Worm (Caenorhabditis elegans): ENCODE measurements around the gene T08H10.3.

Gene T08H10.3

DNA sequence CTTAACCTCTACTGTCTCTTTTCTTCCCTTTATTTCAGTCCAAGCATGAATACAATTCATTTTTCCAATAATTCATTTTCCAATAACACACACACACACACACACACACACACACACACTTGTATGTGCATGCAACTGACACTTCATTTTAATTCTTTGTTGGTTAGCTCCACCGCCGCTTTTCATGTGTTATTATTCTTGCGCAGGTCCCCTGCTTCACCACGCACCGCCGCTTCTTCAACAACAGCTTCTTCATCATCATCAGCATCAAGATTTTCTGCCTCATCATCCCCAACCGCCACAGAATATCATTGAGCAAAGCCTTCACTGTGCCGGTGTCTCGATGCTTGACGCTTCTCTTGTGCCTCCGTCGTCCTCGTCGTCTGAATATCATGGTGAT, 33.3 kb downstream of the T08H10.3 start:
- TF ChIP-seq dmd-6 (GFP tag; IDR thresholded peaks at IDR 0.05) (no peak), arid-1 (GFP tag; conservative IDR thresholded peaks at IDR 0.05) (no peak), unc-62 (GFP tag; optimal IDR thresholded peaks at IDR 0.05 in 1 of 2) (peak in 1 of 2 experiments; percentile 94), unc-62 (tag; optimal IDR thresholded peaks at IDR 0.05) (no peak)

ce11 chrV:4505000-4505399, 33.8 kb downstream of the T08H10.3 start:
- TF ChIP-seq hlh-11 (tag; optimal IDR thresholded peaks at IDR 0.05) (no peak), unc-39 (tag; optimal IDR thresholded peaks at IDR 0.05) (no peak), unc-62 (GFP tag; optimal IDR thresholded peaks at IDR 0.05 in 1 of 2) (peak in 1 of 2 experiments; percentile 99), unc-62 (tag; optimal IDR thresholded peaks at IDR 0.05) (no peak), tra-1 (GFP tag; IDR thresholded peaks at IDR 0.05) (no peak)

ce11 chrV:4505408-4506270, 34.5 kb downstream of the T08H10.3 start:
- TF ChIP-seq spr-3 (GFP tag; optimal IDR thresholded peaks at IDR 0.05) (no peak), mep-1 (tag; optimal IDR thresholded peaks at IDR 0.05) (no peak), nhr-48 (tag; optimal IDR thresholded peaks at IDR 0.05) (no peak), lim-7 (GFP tag; IDR thresholded peaks at IDR 0.05) (no peak), unc-62 (GFP tag; optimal IDR thresholded peaks at IDR 0.05 in 1 of 2) (peak in 1 of 2 experiments; percentile 67), unc-62 (tag; optimal IDR thresholded peaks at IDR 0.05) (no peak), mdl-1 (tag; optimal IDR thresholded peaks at IDR 0.05) (no peak), daf-12 (tag; optimal IDR thresholded peaks at IDR 0.05) (no peak)

DNA sequence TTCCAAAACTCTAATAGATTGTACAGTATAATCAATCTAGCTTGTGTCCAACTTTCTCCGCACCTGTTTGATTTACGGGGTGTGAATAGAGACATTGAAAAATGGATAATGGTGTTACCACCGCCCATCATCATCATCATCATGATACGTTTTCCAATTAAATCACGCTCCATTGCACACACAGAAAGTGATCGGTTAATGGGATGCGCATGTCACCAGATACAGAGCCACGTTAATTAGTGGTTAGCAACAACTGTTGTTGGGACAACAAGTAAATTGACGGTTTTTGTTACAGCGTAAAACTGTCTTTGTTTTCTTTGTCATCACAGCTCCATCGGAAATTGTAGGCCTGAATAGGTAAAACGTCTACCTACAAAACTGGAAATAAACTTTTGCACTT, 35.5 kb downstream of the T08H10.3 start:
- TF ChIP-seq madf-5 (GFP tag; IDR thresholded peaks at IDR 0.05) (no peak), aha-1 (tag) (peak; percentile 78), unc-62 (GFP tag; optimal IDR thresholded peaks at IDR 0.05 in 1 of 2) (peak in 1 of 2 experiments; percentile 64), unc-62 (tag; optimal IDR thresholded peaks at IDR 0.05) (no peak)

DNA sequence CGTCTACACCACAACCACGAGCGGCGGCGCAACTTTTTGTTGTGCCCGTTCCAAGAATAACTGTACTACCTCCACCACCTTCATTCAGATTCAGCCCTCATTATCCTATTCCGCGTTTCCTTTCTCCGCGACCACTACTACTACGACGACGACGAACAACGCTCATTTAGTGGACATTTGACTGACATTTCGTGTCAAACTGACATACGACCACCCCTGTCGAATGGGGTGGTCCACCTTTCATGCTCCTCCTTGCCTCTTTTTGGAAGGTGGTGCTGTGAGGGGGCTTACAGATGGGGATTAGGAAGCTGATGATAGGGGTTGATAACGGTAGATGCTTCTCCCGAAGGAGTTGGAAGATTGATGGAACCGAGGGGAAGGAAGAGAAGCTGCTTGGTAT, 36.0 kb downstream of the T08H10.3 start:
- TF ChIP-seq set-16 (GFP tag; IDR thresholded peaks at IDR 0.05) (no peak), unc-62 (GFP tag; optimal IDR thresholded peaks at IDR 0.05 in 1 of 2) (peak in 1 of 2 experiments; percentile 100), unc-62 (tag; optimal IDR thresholded peaks at IDR 0.05) (no peak)

DNA sequence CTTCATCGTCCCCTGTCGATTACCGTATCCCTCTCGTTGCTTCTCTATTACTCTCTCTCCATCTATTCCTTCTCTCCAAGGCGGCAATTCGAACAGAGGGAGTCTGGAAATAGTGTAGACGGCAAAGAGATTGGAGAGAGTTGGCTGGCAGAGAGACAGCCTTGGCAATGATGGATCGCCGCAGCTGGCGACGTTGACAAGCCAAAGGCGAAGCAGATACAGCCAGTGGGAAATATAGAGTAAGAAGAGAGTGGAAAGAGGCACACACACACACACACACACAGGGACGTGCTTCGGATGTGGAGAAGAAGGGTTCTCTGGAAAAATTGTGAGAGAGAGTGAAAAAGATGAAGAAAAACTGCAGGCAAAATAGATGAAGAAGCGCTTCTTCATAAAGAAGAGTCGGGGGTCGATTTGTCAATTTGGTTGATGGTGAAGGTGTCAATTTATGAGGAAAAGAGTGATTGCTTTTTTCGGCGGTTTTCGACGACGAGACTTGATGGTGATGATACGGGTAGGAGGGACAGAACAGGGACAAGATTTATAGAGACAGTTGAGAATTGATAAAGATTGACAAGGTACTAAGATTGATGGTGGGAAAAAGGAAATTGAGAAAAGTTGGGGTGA, 36.8 kb downstream of the T08H10.3 start:
- peak; percentile 89 for TF ChIP-seq lin-39 (tag; optimal IDR thresholded peaks at IDR 0.05)
- TF ChIP-seq Y75B8A.6 (GFP tag; IDR thresholded peaks at IDR 0.05) = no peak
- TF ChIP-seq vab-7 (GFP tag; IDR thresholded peaks at IDR 0.05) = peak; percentile 40; the same call in 1 of the 2 replicates
- TF ChIP-seq ZK337.2 (GFP tag; IDR thresholded peaks at IDR 0.05) = no peak
- TF ChIP-seq set-16 (GFP tag; IDR thresholded peaks at IDR 0.05) = peak; percentile 35
- peak; percentile 86 for TF ChIP-seq hlh-11 (tag; optimal IDR thresholded peaks at IDR 0.05)
- TF ChIP-seq dve-1 (tag; optimal IDR thresholded peaks at IDR 0.05; ENCODE audit: insufficient read depth) = peak; percentile 14
- TF ChIP-seq hif-1 (tag; optimal IDR thresholded peaks at IDR 0.05) = peak in 1 of 2 experiments; percentile 71
- no peak for TF ChIP-seq ctbp-1 (GFP tag; IDR thresholded peaks at IDR 0.05)
- no peak for TF ChIP-seq lin-1 (GFP tag; IDR thresholded peaks at IDR 0.05)
- TF ChIP-seq daf-16 (GFP tag; optimal IDR thresholded peaks at IDR 0.05) = peak in 1 of 2 experiments; percentile 65
- no peak for TF ChIP-seq daf-16 (tag; optimal IDR thresholded peaks at IDR 0.05)
- peak in 1 of 2 experiments; percentile 100 for TF ChIP-seq unc-62 (GFP tag; optimal IDR thresholded peaks at IDR 0.05 in 1 of 2)
- peak; percentile 100 for TF ChIP-seq unc-62 (tag; optimal IDR thresholded peaks at IDR 0.05)
- no peak for TF ChIP-seq ceh-82 (tag; optimal IDR thresholded peaks at IDR 0.05)
- peak; percentile 4 for TF ChIP-seq nhr-6 (tag; optimal IDR thresholded peaks at IDR 0.05)
- no peak for TF ChIP-seq daf-19 (GFP tag; conservative IDR thresholded peaks at IDR 0.05)
- TF ChIP-seq F26F4.8 (GFP tag; conservative IDR thresholded peaks at IDR 0.05) = 0 out of 2 replicates have a peak, but pooled peaks have one; percentile 3
- TF ChIP-seq dpl-1 (GFP tag; optimal IDR thresholded peaks at IDR 0.05) = no peak
- TF ChIP-seq nhr-42 (GFP tag; IDR thresholded peaks at IDR 0.05) = no peak
- peak; percentile 5 for TF ChIP-seq nhr-48 (tag; optimal IDR thresholded peaks at IDR 0.05)
- TF ChIP-seq fkh-10 (GFP tag; optimal IDR thresholded peaks at IDR 0.05) = peak; percentile 11
- TF ChIP-seq mxl-2 (GFP tag; conservative IDR thresholded peaks at IDR 0.05) = no peak
- TF ChIP-seq fos-1 (tag; optimal IDR thresholded peaks at IDR 0.05) = no peak
- TF ChIP-seq spr-1 (tag; optimal IDR thresholded peaks at IDR 0.05) = peak; percentile 18
- TF ChIP-seq ceh-44 (GFP tag; IDR thresholded peaks at IDR 0.05) = no peak
- no peak for TF ChIP-seq pqm-1 (tag; optimal IDR thresholded peaks at IDR 0.05)
